Fruit fly (Drosophila melanogaster): ENCODE data around the gene Sprn.

DNA sequence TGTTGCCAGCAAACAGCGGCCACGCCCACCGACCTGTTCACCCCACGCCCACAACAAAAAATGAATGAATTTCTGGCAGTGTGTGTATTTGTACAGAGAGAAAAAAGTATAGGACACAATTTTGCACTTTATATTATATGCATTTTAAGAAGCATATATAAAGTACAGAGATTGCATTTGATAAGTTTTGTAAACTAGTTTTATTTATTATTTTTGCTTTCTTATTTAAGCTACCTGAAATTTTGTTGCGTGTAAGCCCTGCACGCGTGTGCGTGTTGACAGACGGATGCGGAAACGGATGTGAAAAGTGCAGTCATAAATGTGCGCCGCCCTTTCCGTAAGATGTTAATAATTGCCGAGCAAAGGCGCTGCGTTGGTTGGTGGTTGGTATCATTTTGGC lies 17.8 kb downstream of the Sprn start:
- no peak for TF ChIP-seq CG32121 (GFP tag; IDR thresholded peaks at IDR 0.05)
- TF ChIP-seq Snoo (tag; optimal IDR thresholded peaks at IDR 0.05), result no peak
- no peak for TF ChIP-seq CG34367 (tag; optimal IDR thresholded peaks at IDR 0.05)
- TF ChIP-seq CG9948 (tag; optimal IDR thresholded peaks at IDR 0.05), result no peak
- TF ChIP-seq gl (tag; optimal IDR thresholded peaks at IDR 0.05), result no peak
- TF ChIP-seq CG12605 (GFP tag; IDR thresholded peaks at IDR 0.05), result no peak
- TF ChIP-seq rn (GFP tag; IDR thresholded peaks at IDR 0.05), result no peak
- TF ChIP-seq CG13204 (GFP tag; optimal IDR thresholded peaks at IDR 0.05), result no peak
- TF ChIP-seq CG8301 (tag; optimal IDR thresholded peaks at IDR 0.05), result no peak
- TF ChIP-seq Pif1B (GFP tag; optimal IDR thresholded peaks at IDR 0.05), result no peak
- no peak for TF ChIP-seq D1 (tag; optimal IDR thresholded peaks at IDR 0.05)
- peak; percentile 56 for TF ChIP-seq CG8159 (tag; optimal IDR thresholded peaks at IDR 0.05)
- no peak for TF ChIP-seq EcR (GFP tag; optimal IDR thresholded peaks at IDR 0.05)
- TF ChIP-seq CG15710 (tag; optimal IDR thresholded peaks at IDR 0.05), result peak; percentile 42

All from whole organism, pupa.